Fruit fly (Drosophila melanogaster) S2 (cell line): ENCODE measurements around the gene CG31274.

Experiments used
- CG8478 ChIP-seq: fragments of >200 bp; optimal IDR thresholded peaks from 2 replicates; lab custom pipeline; 2018
- CTCF ChIP-seq, 2 experiments: fragments of >200 bp; optimal IDR thresholded peaks; 2 replicates each; lab custom pipeline; 2018

DNA sequence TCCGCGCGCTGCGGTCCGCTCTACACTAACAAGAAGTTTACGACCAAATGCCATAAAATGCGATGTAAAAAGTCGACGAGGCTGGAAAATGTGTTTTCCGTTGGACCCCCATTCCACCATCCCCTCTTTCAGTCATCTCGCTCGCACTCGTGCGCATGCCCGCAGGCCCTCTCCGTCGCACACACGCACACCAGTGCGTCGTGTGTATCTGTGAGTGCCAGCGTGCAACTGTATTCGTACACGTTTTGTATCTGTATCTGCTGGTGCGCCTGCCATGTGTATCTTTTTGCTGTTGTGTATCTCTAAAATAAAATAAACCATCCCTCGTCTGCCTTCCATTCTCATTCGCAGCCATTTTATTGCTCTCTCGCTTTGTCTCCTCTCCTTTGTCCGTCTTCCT, 32.6 kb upstream of the CG31274 start:
- TF ChIP-seq CG8478 (lab: Kevin White, UChicago) (no peak), CTCF (optimal IDR thresholded peaks at IDR 0.05; lab: Kevin White, UChicago) (peak in 1 of 2 experiments; percentile 10)
